Worm (Caenorhabditis elegans): ENCODE data around the gene sav-1.

- TF ChIP-seq cog-1 (tag; optimal IDR thresholded peaks at IDR 0.05) (no peak), med-1 (GFP tag; optimal IDR thresholded peaks at IDR 0.05; ENCODE audit: insufficient read depth) (no peak), tab-1 (GFP tag; IDR thresholded peaks at IDR 0.05) (no peak), ref-1 (GFP tag; conservative IDR thresholded peaks at IDR 0.05) (no peak), ztf-23 (GFP tag; IDR thresholded peaks at IDR 0.05) (no peak), ztf-29 (GFP tag; IDR thresholded peaks at IDR 0.05) (no peak), T22C8.4 (GFP tag; IDR thresholded peaks at IDR 0.05) (no peak), flt-1 (GFP tag; IDR thresholded peaks at IDR 0.05) (no peak)
Measured at ce11 chrX:2262420-2262819, 24.6 kb downstream of the sav-1 start.

Data from whole organism, midembryonic.